Worm (Caenorhabditis elegans) whole organism, young adult: ENCODE measurements around the gene str-10.

ENCODE experiments used
- F23B12.7 ChIP-seq: sonication (generic microtip); optimal IDR thresholded peaks from 2 replicates; lab custom pipeline; 2017; ENCODE audit warnings: missing genetic modification characterization, mild to moderate bottlenecking, missing compliant biosample characterization, antibody characterized with exemption, moderate library complexity; ENCODE audit not compliant: insufficient read depth
- Y53F4B.3 ChIP-seq: fragments of 200-800 bp; sonication (Bioruptor generic); IDR thresholded peaks from 2 replicates; pipeline ENCODE4 v1.3.6; 2022; ENCODE audit warnings: missing genetic modification reagents, missing genetic modification characterization, missing compliant biosample characterization
- ama-1 ChIP-seq, 3 experiments: fragments of 150-350 bp in 1 of 3; sonication (generic microtip) in 2 of 3; optimal IDR thresholded peaks; 2 replicates each; lab custom pipeline; 2014 to 2018; ENCODE audit warnings: missing biosample characterization in 2 of 3, missing genetic modification characterization in 2 of 3, missing genetic modification reagents in 2 of 3
- aptf-3 ChIP-seq: fragments of 200-800 bp; sonication (Bioruptor generic); IDR thresholded peaks from 2 replicates; pipeline ENCODE4 v1.3.6; 2022; ENCODE audit warnings: missing genetic modification characterization, missing compliant biosample characterization
- egl-18 ChIP-seq: fragments of 200-800 bp; sonication (Bioruptor generic); IDR thresholded peaks from 2 replicates; pipeline ENCODE4 v1.3.6; 2022; ENCODE audit warnings: missing genetic modification reagents, missing genetic modification characterization, missing compliant biosample characterization
- ekl-4 ChIP-seq: fragments of 200-800 bp; sonication (Bioruptor generic); IDR thresholded peaks from 2 replicates; pipeline ENCODE4 v1.3.6; 2022; ENCODE audit warnings: missing genetic modification reagents, missing genetic modification characterization, missing compliant biosample characterization
- nfya-1 ChIP-seq: sonication (generic microtip); optimal IDR thresholded peaks from 2 replicates; lab custom pipeline; 2017; ENCODE audit warnings: antibody characterized with exemption, missing compliant biosample characterization, missing genetic modification characterization, borderline replicate concordance; ENCODE audit not compliant: insufficient read depth
- rpc-1 ChIP-seq, 2 experiments: fragments of 150-350 bp in 1 of 2; sonication (generic microtip) in 1 of 2; optimal IDR thresholded peaks; 2 replicates each; lab custom pipeline; 2014 to 2018; ENCODE audit warnings: missing biosample characterization in 1 of 2, missing genetic modification characterization in 1 of 2, missing genetic modification reagents in 1 of 2, missing genotype in 1 of 2
- snpc-4 ChIP-seq, 5 experiments: fragments of 150-350 bp in 1 of 5; sonication (generic microtip) in 4 of 5; optimal IDR thresholded peaks; 2 replicates each; lab custom pipeline; 2014 to 2018; ENCODE audit warnings: missing genetic modification characterization in 5 of 5, missing biosample characterization in 3 of 5, antibody characterized with exemption in 2 of 5, mild to moderate bottlenecking in 2 of 5, missing compliant biosample characterization in 2 of 5, missing genotype in 2 of 5, moderate library complexity in 2 of 5, missing genetic modification reagents in 1 of 5
- unc-62 ChIP-seq: fragments of 150-350 bp; optimal IDR thresholded peaks from 2 replicates; lab custom pipeline; 2014; ENCODE audit warnings: missing biosample characterization, missing genetic modification reagents, missing genetic modification characterization

DNA sequence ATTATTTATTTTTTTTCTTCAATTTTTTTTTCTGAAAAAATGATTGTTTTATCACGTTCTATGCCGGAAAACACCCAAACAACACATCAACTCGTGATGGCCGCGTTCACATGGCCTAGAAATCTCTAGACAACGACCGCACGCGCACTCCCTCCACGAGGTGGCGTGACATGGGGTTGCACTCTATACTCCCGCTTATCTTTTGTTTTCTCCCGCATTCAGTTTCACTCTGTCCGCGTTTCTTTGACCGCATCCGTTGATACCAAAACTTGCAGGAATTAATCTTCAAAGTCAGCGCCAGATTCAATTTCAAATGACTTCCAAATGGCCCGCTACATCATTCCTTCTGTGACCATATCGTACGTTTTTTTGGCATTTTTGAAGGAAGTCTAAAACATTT is 22.5 kb downstream of the str-10 start, which contains the start of gene F17H10.1:
- TF ChIP-seq aptf-3 (GFP tag; lab: Robert Waterston, UW) (no peak), ama-1 (optimal IDR thresholded peaks at IDR 0.05; lab: Kevin White, UChicago) (peak; percentile 36), ama-1 (GFP tag; optimal IDR thresholded peaks at IDR 0.05; lab: Kevin White, UChicago) (no peak), snpc-4 (GFP tag; optimal IDR thresholded peaks at IDR 0.05; lab: Kevin White, UChicago) (no peak), snpc-4 (tag; optimal IDR thresholded peaks at IDR 0.05; lab: Kevin White, UChicago) (peak in 2 of 4 experiments; percentile 9 to 36), ekl-4 (peak; percentile 54), rpc-1 (optimal IDR thresholded peaks at IDR 0.05; lab: Kevin White, UChicago) (no peak), rpc-1 (tag; optimal IDR thresholded peaks at IDR 0.05; lab: Kevin White, UChicago) (no peak), F23B12.7 (tag; lab: Kevin White, UChicago) (peak; percentile 39), nfya-1 (tag; lab: Kevin White, UChicago) (no peak), Y53F4B.3 (no peak), egl-18 (GFP tag; lab: Robert Waterston, UW) (no peak), unc-62 (GFP tag; lab: Kevin White, UChicago) (no peak)
